Fruit fly (Drosophila melanogaster) whole organism, embryonic: ENCODE measurements around the gene CG8312.

Experiments
- CG14667 ChIP-seq: fragments of 200-800 bp; sonication (Bioruptor generic); IDR thresholded peaks from 2 replicates; pipeline ENCODE4 v1.3.6; 2022; ENCODE audit warnings: missing biosample characterization, missing genetic modification characterization
- CG14860 ChIP-seq: fragments of 200-800 bp; sonication (Bioruptor generic); IDR thresholded peaks from 3 replicates; pipeline ENCODE4 v1.3.6; 2022; ENCODE audit warnings: missing biosample characterization, missing genetic modification characterization; ENCODE audit not compliant: partially characterized antibody
- CG3838 ChIP-seq: fragments of 200-800 bp; sonication (Bioruptor generic); optimal IDR thresholded peaks from 3 replicates; lab custom pipeline; 2016; ENCODE audit warnings: missing biosample characterization, missing genetic modification characterization
- CG7839 ChIP-seq: fragments of 200-800 bp; sonication (Bioruptor generic); optimal IDR thresholded peaks from 3 replicates; lab custom pipeline; 2018; ENCODE audit warnings: missing biosample characterization, mild to moderate bottlenecking, missing genetic modification characterization, moderate library complexity
- Dip3 ChIP-seq: fragments of 200-800 bp; sonication (Bioruptor generic); optimal IDR thresholded peaks from 3 replicates; lab custom pipeline; 2016; ENCODE audit warnings: missing biosample characterization, missing genetic modification characterization
- Ptx1 ChIP-seq: fragments of 200-800 bp; sonication (Bioruptor generic); IDR thresholded peaks from 2 replicates; pipeline ENCODE4 v1.3.6; 2022; ENCODE audit warnings: missing biosample characterization, missing genetic modification characterization

- TF ChIP-seq CG7839 (tag; lab: Kevin White, UChicago) (no peak), CG14860 (no peak), CG3838 (no peak), CG14667 (GFP tag; lab: Robert Waterston, UW) (no peak), Dip3 (no peak), Ptx1 (GFP tag; lab: Robert Waterston, UW) (no peak)
Observed at dm6 chr3R:9632110-9632921, 41.2 kb downstream of the CG8312 start.
